Fruit fly (Drosophila melanogaster) whole organism, wandering third instar larva: ENCODE results near the gene CG8958.

Experiments
- ey ChIP-seq: fragments of 200-800 bp; sonication (Bioruptor generic); optimal IDR thresholded peaks from 2 replicates; lab custom pipeline; 2016; ENCODE audit warnings: missing biosample characterization, missing genetic modification characterization
- pan ChIP-seq: fragments of >200 bp; optimal IDR thresholded peaks from 2 replicates; lab custom pipeline; 2017
- psq ChIP-seq: fragments of 200-800 bp; sonication (Bioruptor generic); optimal IDR thresholded peaks from 3 replicates; lab custom pipeline; 2017; ENCODE audit warnings: missing biosample characterization, mild to moderate bottlenecking, missing genetic modification characterization, moderate library complexity

DNA sequence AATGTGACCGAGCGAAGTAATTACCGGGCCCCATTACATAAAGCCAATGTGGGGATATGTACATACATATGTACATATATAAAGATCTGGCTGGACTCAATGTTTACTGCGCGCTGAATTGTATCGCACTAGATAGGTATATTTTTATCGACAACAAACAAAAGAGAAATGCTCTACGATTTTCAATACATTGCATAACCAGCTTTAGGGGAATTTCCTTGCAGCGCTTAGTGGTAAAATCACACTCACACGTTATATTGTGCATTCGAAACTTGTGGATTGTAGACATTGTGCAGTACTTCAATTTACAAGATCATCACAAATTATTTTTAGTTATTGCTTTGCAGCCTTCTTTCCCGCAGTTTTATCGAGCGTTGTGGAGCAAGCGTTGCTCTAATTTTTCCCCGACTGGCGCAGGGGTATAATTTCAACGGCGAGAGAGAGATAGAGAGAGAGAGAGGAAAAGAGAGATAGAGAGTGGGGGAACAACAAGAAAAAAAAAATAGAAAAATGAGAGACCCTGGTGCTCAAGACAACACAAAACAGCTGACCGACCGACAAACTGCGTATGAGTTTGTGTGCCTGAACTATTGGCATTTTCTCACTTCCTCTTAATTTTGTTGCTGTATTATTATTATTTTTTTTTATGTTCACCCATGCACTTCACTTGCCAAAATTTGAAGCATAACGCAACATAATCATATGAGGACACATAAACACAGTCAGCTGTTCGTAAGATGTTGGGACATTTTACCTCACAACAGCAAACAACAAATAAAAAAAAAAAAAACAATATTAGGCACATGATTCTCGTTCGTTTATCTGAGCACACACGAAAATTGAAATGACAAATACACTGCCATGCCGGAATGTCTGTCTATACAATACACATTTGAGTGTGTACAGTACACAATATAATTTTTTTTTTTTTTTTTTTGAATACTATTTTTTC lies 6.3 kb downstream of the CG8958 start:
- TF ChIP-seq pan (lab: Kevin White, UChicago) = no peak
- TF ChIP-seq psq (GFP tag; lab: Kevin White, UChicago) = no peak
- no peak for TF ChIP-seq ey
